Worm (Caenorhabditis elegans) whole organism, mixed stage, embryonic: Measurements from ENCODE around the gene D2045.8.

Experiments
- M03D4.4 ChIP-seq: sonication (generic microtip); optimal IDR thresholded peaks from 2 replicates; lab custom pipeline; 2017; ENCODE audit warnings: mild to moderate bottlenecking, missing genetic modification characterization, missing compliant biosample characterization
- bed-3 ChIP-seq: fragments of 200-800 bp; sonication (Bioruptor generic); optimal IDR thresholded peaks from 3 replicates; lab custom pipeline; 2018; ENCODE audit warnings: mild to moderate bottlenecking, missing genetic modification characterization, moderate library complexity, missing compliant biosample characterization
- blmp-1 ChIP-seq: fragments of 150-350 bp; optimal IDR thresholded peaks from 2 replicates; lab custom pipeline; 2014; ENCODE audit warnings: missing biosample characterization, missing genetic modification characterization
- ceh-39 ChIP-seq: fragments of 150-350 bp; optimal IDR thresholded peaks from 2 replicates; lab custom pipeline; 2014; ENCODE audit warnings: missing biosample characterization, missing genetic modification characterization
- ceh-43 ChIP-seq: fragments of 200-800 bp; sonication (Bioruptor generic); optimal IDR thresholded peaks from 2 replicates; lab custom pipeline; 2018; ENCODE audit warnings: mild to moderate bottlenecking, missing genetic modification characterization, moderate library complexity, missing compliant biosample characterization
- ceh-83 ChIP-seq: fragments of 200-800 bp; sonication (Bioruptor generic); optimal IDR thresholded peaks from 2 replicates; lab custom pipeline; 2018; ENCODE audit warnings: mild to moderate bottlenecking, missing genetic modification characterization, missing compliant biosample characterization
- ces-1 ChIP-seq: fragments of 150-350 bp; optimal IDR thresholded peaks from 2 replicates; lab custom pipeline; 2014; ENCODE audit warnings: missing biosample characterization, missing genetic modification reagents, missing genetic modification characterization
- cnd-1 ChIP-seq: fragments of 200-800 bp; sonication (Bioruptor generic); optimal IDR thresholded peaks from 2 replicates; lab custom pipeline; 2018; ENCODE audit warnings: mild to moderate bottlenecking, missing genetic modification characterization, missing compliant biosample characterization
- drap-1 ChIP-seq: fragments of 200-800 bp; sonication (Bioruptor generic); optimal IDR thresholded peaks from 3 replicates; lab custom pipeline; 2018; ENCODE audit warnings: mild to moderate bottlenecking, missing genetic modification characterization, missing compliant biosample characterization
- elt-1 ChIP-seq: sonication (generic microtip); optimal IDR thresholded peaks from 2 replicates; lab custom pipeline; 2017; ENCODE audit warnings: missing genetic modification characterization, mild to moderate bottlenecking, missing compliant biosample characterization, antibody characterized with exemption, moderate library complexity, borderline replicate concordance; ENCODE audit not compliant: insufficient read depth
- elt-3 ChIP-seq: fragments of 150-350 bp; optimal IDR thresholded peaks from 2 replicates; lab custom pipeline; 2014; ENCODE audit warnings: missing biosample characterization, missing genetic modification characterization
- flh-1 ChIP-seq: fragments of 200-800 bp; sonication (Bioruptor generic); optimal IDR thresholded peaks from 2 replicates; lab custom pipeline; 2018; ENCODE audit warnings: mild to moderate bottlenecking, missing genetic modification characterization, moderate library complexity, missing compliant biosample characterization
- ham-2 ChIP-seq: fragments of 200-800 bp; sonication (Bioruptor generic); optimal IDR thresholded peaks from 2 replicates; lab custom pipeline; 2018; ENCODE audit warnings: mild to moderate bottlenecking, missing genetic modification characterization, missing compliant biosample characterization
- hlh-1 ChIP-seq: fragments of 150-350 bp; optimal IDR thresholded peaks from 2 replicates; lab custom pipeline; 2014; ENCODE audit warnings: missing biosample characterization, missing genetic modification reagents, missing genetic modification characterization
- lin-13 ChIP-seq: fragments of 150-350 bp; optimal IDR thresholded peaks from 2 replicates; lab custom pipeline; 2014; ENCODE audit warnings: missing biosample characterization, missing genetic modification characterization
- lin-32 ChIP-seq: fragments of 200-800 bp; sonication (Bioruptor generic); optimal IDR thresholded peaks from 2 replicates; lab custom pipeline; 2018; ENCODE audit warnings: mild to moderate bottlenecking, missing genetic modification characterization, missing compliant biosample characterization
- lsy-2 ChIP-seq: fragments of 150-350 bp; optimal IDR thresholded peaks from 2 replicates; lab custom pipeline; 2014; ENCODE audit warnings: missing biosample characterization, missing genetic modification characterization
- mab-5 ChIP-seq: fragments of 150-350 bp; optimal IDR thresholded peaks from 2 replicates; lab custom pipeline; 2014; ENCODE audit warnings: missing biosample characterization, missing genetic modification characterization
- mep-1 ChIP-seq: fragments of 150-350 bp; optimal IDR thresholded peaks from 2 replicates; lab custom pipeline; 2017; ENCODE audit warnings: missing biosample characterization, missing genetic modification reagents, missing genetic modification characterization, inconsistent platforms
- mls-2 ChIP-seq: sonication (generic microtip); optimal IDR thresholded peaks from 2 replicates; lab custom pipeline; 2016; ENCODE audit warnings: mild to moderate bottlenecking, missing genetic modification characterization, moderate library complexity, missing compliant biosample characterization
- nhr-12 ChIP-seq: fragments of 150-350 bp; optimal IDR thresholded peaks from 2 replicates; lab custom pipeline; 2014; ENCODE audit warnings: missing biosample characterization, missing genetic modification characterization
- nhr-2 ChIP-seq: fragments of 150-350 bp; optimal IDR thresholded peaks from 2 replicates; lab custom pipeline; 2014; ENCODE audit warnings: missing biosample characterization, missing genetic modification characterization
- nhr-237 ChIP-seq: fragments of 150-350 bp; optimal IDR thresholded peaks from 2 replicates; lab custom pipeline; 2014; ENCODE audit warnings: missing biosample characterization, missing genetic modification characterization
- nhr-28 ChIP-seq: fragments of 150-350 bp; optimal IDR thresholded peaks from 2 replicates; lab custom pipeline; 2014; ENCODE audit warnings: missing biosample characterization, missing genetic modification characterization
- nhr-76 ChIP-seq: sonication (generic microtip); optimal IDR thresholded peaks from 2 replicates; lab custom pipeline; 2017; ENCODE audit warnings: missing biosample characterization, missing genetic modification characterization
- pha-4 ChIP-seq: fragments of 150-350 bp; optimal IDR thresholded peaks from 2 replicates; lab custom pipeline; 2018; ENCODE audit warnings: missing biosample characterization, missing genetic modification reagents, missing genetic modification characterization
- sem-2 ChIP-seq: fragments of 200-800 bp; sonication (Bioruptor generic); optimal IDR thresholded peaks from 2 replicates; lab custom pipeline; 2018; ENCODE audit warnings: mild to moderate bottlenecking, missing genetic modification characterization, missing compliant biosample characterization
- snpc-4 ChIP-seq: fragments of 150-350 bp; optimal IDR thresholded peaks from 2 replicates; lab custom pipeline; 2014; ENCODE audit warnings: missing biosample characterization, missing genetic modification characterization
- sptf-1 ChIP-seq: sonication (generic microtip); optimal IDR thresholded peaks from 2 replicates; lab custom pipeline; 2017; ENCODE audit warnings: mild to moderate bottlenecking, missing genetic modification characterization, moderate library complexity, missing compliant biosample characterization
- tbx-8 ChIP-seq: fragments of 200-800 bp; sonication (Bioruptor generic); optimal IDR thresholded peaks from 2 replicates; lab custom pipeline; 2018; ENCODE audit warnings: mild to moderate bottlenecking, missing genetic modification characterization, moderate library complexity, missing compliant biosample characterization
- unc-120 ChIP-seq: sonication (generic microtip); optimal IDR thresholded peaks from 2 replicates; lab custom pipeline; 2017; ENCODE audit warnings: missing genetic modification characterization, missing compliant biosample characterization; ENCODE audit not compliant: poor library complexity, severe bottlenecking
- unc-39 ChIP-seq: fragments of 150-350 bp; optimal IDR thresholded peaks from 2 replicates; lab custom pipeline; 2014; ENCODE audit warnings: missing biosample characterization, missing genetic modification characterization
- unc-62 ChIP-seq: fragments of 150-350 bp; optimal IDR thresholded peaks from 2 replicates; lab custom pipeline; 2014; ENCODE audit warnings: missing biosample characterization, missing genetic modification reagents, missing genetic modification characterization
- zip-8 ChIP-seq: fragments of 150-350 bp; optimal IDR thresholded peaks from 2 replicates; lab custom pipeline; 2014; ENCODE audit warnings: missing biosample characterization, missing genetic modification characterization
- ztf-11 ChIP-seq: fragments of 150-350 bp; optimal IDR thresholded peaks from 2 replicates; lab custom pipeline; 2014; ENCODE audit warnings: missing biosample characterization, missing genetic modification characterization

D2045.8 gene

ce11 chrIII:10505182-10505581, 23.1 kb downstream of the D2045.8 start, which contains the start of the genes taf-11.3 and urm-1:
taf-11.3 (minus strand) TSS chrIII:10505250.
urm-1 (plus strand) TSS chrIII:10505480.
- TF ChIP-seq ces-1 (GFP tag; lab: Kevin White, UChicago) (peak; percentile 77), ztf-11 (tag; lab: Kevin White, UChicago) (no peak), nhr-28 (tag; lab: Kevin White, UChicago) (no peak), zip-8 (tag; lab: Kevin White, UChicago) (no peak), sptf-1 (no peak), drap-1 (GFP tag; lab: Kevin White, UChicago) (no peak), mep-1 (tag; lab: Kevin White, UChicago) (peak; percentile 75), lin-32 (GFP tag; lab: Kevin White, UChicago) (no peak), elt-3 (tag; lab: Kevin White, UChicago) (no peak), sem-2 (GFP tag; lab: Kevin White, UChicago) (no peak), bed-3 (GFP tag; lab: Kevin White, UChicago) (no peak), blmp-1 (no peak), ham-2 (GFP tag; lab: Kevin White, UChicago) (no peak), lsy-2 (tag; lab: Kevin White, UChicago) (peak; percentile 34), nhr-12 (tag; lab: Kevin White, UChicago) (no peak), mab-5 (tag; lab: Kevin White, UChicago) (no peak), elt-1 (tag; lab: Kevin White, UChicago) (no peak), cnd-1 (tag; lab: Kevin White, UChicago) (no peak), nhr-76 (tag; lab: Kevin White, UChicago) (no peak), nhr-237 (tag; lab: Kevin White, UChicago) (peak; percentile 54), mls-2 (tag; lab: Kevin White, UChicago) (no peak), ceh-43 (no peak), unc-120 (tag; lab: Kevin White, UChicago) (no peak), nhr-2 (no peak), lin-13 (tag; lab: Kevin White, UChicago) (peak; percentile 49), M03D4.4 (tag; lab: Kevin White, UChicago) (no peak), ceh-83 (GFP tag; lab: Kevin White, UChicago) (no peak), hlh-1 (tag; lab: Kevin White, UChicago) (peak; percentile 13), unc-62 (GFP tag; lab: Kevin White, UChicago) (no peak), ceh-39 (peak; percentile 49), pha-4 (peak; percentile 67), tbx-8 (GFP tag; lab: Kevin White, UChicago) (no peak), flh-1 (GFP tag; lab: Kevin White, UChicago) (no peak), unc-39 (tag; lab: Kevin White, UChicago) (no peak), snpc-4 (tag; lab: Kevin White, UChicago) (no peak)

ce11 chrIII:10505943-10506698, 24.0 kb downstream of the D2045.8 start:
- TF ChIP-seq elt-1 (tag; lab: Kevin White, UChicago) (no peak), nhr-12 (tag; lab: Kevin White, UChicago) (no peak), zip-8 (tag; lab: Kevin White, UChicago) (no peak), ces-1 (GFP tag; lab: Kevin White, UChicago) (no peak)

ce11 chrIII:10506699-10507248, 24.7 kb downstream of the D2045.8 start, which contains the start of the genes sip-1 and sly-1:
sip-1 (minus strand) TSS chrIII:10506801.
sly-1 (plus strand) TSS chrIII:10507058.
- TF ChIP-seq nhr-28 (tag; lab: Kevin White, UChicago) (no peak), nhr-237 (tag; lab: Kevin White, UChicago) (peak; percentile 48), ztf-11 (tag; lab: Kevin White, UChicago) (no peak), ceh-39 (peak; percentile 24), ceh-83 (GFP tag; lab: Kevin White, UChicago) (no peak), pha-4 (peak; percentile 50), mep-1 (tag; lab: Kevin White, UChicago) (peak; percentile 72), ces-1 (GFP tag; lab: Kevin White, UChicago) (peak; percentile 44), lin-13 (tag; lab: Kevin White, UChicago) (peak; percentile 47), elt-3 (tag; lab: Kevin White, UChicago) (no peak), hlh-1 (tag; lab: Kevin White, UChicago) (peak; percentile 21), lsy-2 (tag; lab: Kevin White, UChicago) (peak; percentile 61), unc-39 (tag; lab: Kevin White, UChicago) (no peak)
- TF ChIP-seq, all 35 proteins: peak for 8
